Fruit fly (Drosophila melanogaster) whole organism, pupa: ENCODE data around the gene Roc1a.
"Not testable (repeated sequence)": the region's sequence is repeated elsewhere in the genome, so short reads cannot be mapped to it uniquely, and the experiment has no call there.

Source experiments
- CG10348 ChIP-seq: fragments of 200-800 bp; sonication (Bioruptor generic); IDR thresholded peaks from 2 replicates; pipeline ENCODE4 v1.3.6; 2022; ENCODE audit warnings: missing biosample characterization, missing genetic modification characterization
- CG12605 ChIP-seq: fragments of 200-800 bp; sonication (Bioruptor generic); IDR thresholded peaks from 2 replicates; pipeline ENCODE4 v1.3.6; 2022; ENCODE audit warnings: missing biosample characterization, missing genetic modification characterization
- CG13204 ChIP-seq: fragments of 200-800 bp; sonication (Bioruptor generic); optimal IDR thresholded peaks from 2 replicates; lab custom pipeline; 2018; ENCODE audit warnings: missing biosample characterization, mild to moderate bottlenecking, missing genetic modification characterization, moderate library complexity
- CG14655 ChIP-seq: fragments of 200-800 bp; sonication (Bioruptor generic); optimal IDR thresholded peaks from 3 replicates; lab custom pipeline; 2017; ENCODE audit warnings: mild to moderate bottlenecking, missing biosample characterization, missing genetic modification reagents, missing genetic modification characterization
- CG15710 ChIP-seq: fragments of 200-800 bp; sonication (Bioruptor generic); optimal IDR thresholded peaks from 2 replicates; lab custom pipeline; 2018; ENCODE audit warnings: missing biosample characterization, mild to moderate bottlenecking, missing genetic modification characterization, moderate library complexity
- CG17806 ChIP-seq: fragments of 200-800 bp; sonication (Bioruptor generic); optimal IDR thresholded peaks from 2 replicates; lab custom pipeline; 2018; ENCODE audit warnings: missing biosample characterization, mild to moderate bottlenecking, missing genetic modification characterization, moderate library complexity
- CG32121 ChIP-seq: fragments of 200-800 bp; sonication (Bioruptor generic); IDR thresholded peaks from 2 replicates; pipeline ENCODE4 v1.3.6; 2022; ENCODE audit warnings: missing biosample characterization, missing genetic modification characterization
- CG34367 ChIP-seq: fragments of 200-800 bp; sonication (Bioruptor generic); optimal IDR thresholded peaks from 2 replicates; lab custom pipeline; 2018; ENCODE audit warnings: missing biosample characterization, mild to moderate bottlenecking, missing genetic modification characterization
- CG4496 ChIP-seq: fragments of 200-800 bp; sonication (Bioruptor generic); IDR thresholded peaks from 3 replicates; pipeline ENCODE4 v1.3.6; 2022; ENCODE audit warnings: missing biosample characterization, missing genetic modification characterization
- CG8159 ChIP-seq: fragments of 200-800 bp; sonication (Bioruptor generic); optimal IDR thresholded peaks from 3 replicates; lab custom pipeline; 2018; ENCODE audit warnings: missing biosample characterization, mild to moderate bottlenecking, missing genetic modification characterization, moderate library complexity
- CG8301 ChIP-seq: fragments of 200-800 bp; sonication (Bioruptor generic); optimal IDR thresholded peaks from 2 replicates; lab custom pipeline; 2018; ENCODE audit warnings: missing biosample characterization, mild to moderate bottlenecking, missing genetic modification characterization
- CG9948 ChIP-seq: fragments of 200-800 bp; sonication (Bioruptor generic); optimal IDR thresholded peaks from 2 replicates; lab custom pipeline; 2018; ENCODE audit warnings: missing biosample characterization, mild to moderate bottlenecking, missing genetic modification characterization, moderate library complexity
- D1 ChIP-seq: fragments of 200-800 bp; sonication (Bioruptor generic); optimal IDR thresholded peaks from 2 replicates; lab custom pipeline; 2018; ENCODE audit warnings: missing biosample characterization, mild to moderate bottlenecking, missing genetic modification characterization, moderate library complexity
- EcR ChIP-seq: fragments of 200-800 bp; sonication (Bioruptor generic); optimal IDR thresholded peaks from 3 replicates; lab custom pipeline; 2019; ENCODE audit warnings: missing biosample characterization, missing genetic modification characterization, mild to moderate bottlenecking, moderate library complexity, missing genetic modification reagents
- Ets98B ChIP-seq: fragments of 200-800 bp; sonication (Bioruptor generic); IDR thresholded peaks from 2 replicates; pipeline ENCODE4 v1.3.6; 2022; ENCODE audit warnings: missing biosample characterization, missing genetic modification characterization
- Pif1A ChIP-seq: fragments of 200-800 bp; sonication (Bioruptor generic); optimal IDR thresholded peaks from 3 replicates; lab custom pipeline; 2016; ENCODE audit warnings: missing biosample characterization, missing genetic modification characterization
- Pif1B ChIP-seq: fragments of 200-800 bp; sonication (Bioruptor generic); optimal IDR thresholded peaks from 3 replicates; lab custom pipeline; 2016; ENCODE audit warnings: missing biosample characterization, missing genetic modification characterization
- Snoo ChIP-seq: fragments of 200-800 bp; sonication (Bioruptor generic); optimal IDR thresholded peaks from 3 replicates; lab custom pipeline; 2017; ENCODE audit warnings: missing biosample characterization, mild to moderate bottlenecking, missing genetic modification characterization, inconsistent platforms
- fd96Ca ChIP-seq: fragments of 200-800 bp; sonication (Bioruptor generic); IDR thresholded peaks from 3 replicates; pipeline ENCODE4 v1.3.6; 2022; ENCODE audit warnings: missing biosample characterization, missing genetic modification characterization
- gl ChIP-seq: fragments of 200-800 bp; sonication (Bioruptor generic); optimal IDR thresholded peaks from 2 replicates; lab custom pipeline; 2018; ENCODE audit warnings: missing biosample characterization, mild to moderate bottlenecking, missing genetic modification characterization
- rn ChIP-seq: fragments of 200-800 bp; sonication (Bioruptor generic); IDR thresholded peaks from 2 replicates; pipeline ENCODE4 v1.3.6; 2022; ENCODE audit warnings: missing biosample characterization, missing genetic modification characterization

Roc1a gene

DNA sequence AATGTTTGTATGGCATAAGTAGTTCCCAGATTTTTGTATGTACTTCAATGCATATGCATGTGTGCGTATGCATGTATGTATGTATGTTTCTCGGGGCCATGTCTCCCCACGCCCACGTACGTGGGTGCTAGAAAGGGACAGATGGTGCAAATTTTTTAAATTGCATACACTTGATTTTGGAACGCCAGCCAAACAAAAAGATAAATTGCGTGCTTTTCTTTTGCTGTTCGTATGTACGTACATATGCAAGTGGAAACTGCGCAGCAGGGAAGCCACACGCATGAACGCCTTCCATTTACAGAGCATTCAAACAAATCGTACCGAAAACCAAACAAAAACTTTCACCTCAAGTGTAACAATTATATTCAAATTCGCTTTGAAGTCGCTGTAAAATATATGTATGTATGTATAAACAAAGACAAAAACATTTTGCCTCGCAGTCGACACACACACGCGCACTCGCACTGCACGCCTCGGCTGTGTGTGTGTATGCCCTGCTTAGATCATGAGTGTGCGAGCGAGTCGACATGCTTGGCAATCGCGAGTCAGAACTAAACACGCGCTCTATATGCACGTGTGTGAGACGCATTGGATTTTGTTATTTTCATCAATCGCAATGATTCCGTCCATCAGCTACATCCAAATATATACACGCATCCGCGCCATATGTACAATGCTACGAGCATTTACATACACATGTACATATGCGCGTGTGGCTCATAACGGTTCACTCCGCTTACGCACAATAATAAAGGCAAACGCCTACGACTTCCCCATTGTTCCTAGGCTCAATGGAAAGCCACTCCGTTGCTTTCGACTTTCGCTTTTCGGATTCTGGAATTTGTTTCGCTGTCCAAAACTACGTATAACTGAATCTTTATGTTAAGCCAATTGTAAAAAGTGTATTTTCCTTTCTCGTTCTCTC is 10.2 kb upstream of the Roc1a start:
- TF ChIP-seq CG14655 (GFP tag; lab: Kevin White, UChicago) (no peak), Ets98B (GFP tag; lab: Robert Waterston, UW) (peak; percentile 39; the same call in 1 of the 2 replicates)

DNA sequence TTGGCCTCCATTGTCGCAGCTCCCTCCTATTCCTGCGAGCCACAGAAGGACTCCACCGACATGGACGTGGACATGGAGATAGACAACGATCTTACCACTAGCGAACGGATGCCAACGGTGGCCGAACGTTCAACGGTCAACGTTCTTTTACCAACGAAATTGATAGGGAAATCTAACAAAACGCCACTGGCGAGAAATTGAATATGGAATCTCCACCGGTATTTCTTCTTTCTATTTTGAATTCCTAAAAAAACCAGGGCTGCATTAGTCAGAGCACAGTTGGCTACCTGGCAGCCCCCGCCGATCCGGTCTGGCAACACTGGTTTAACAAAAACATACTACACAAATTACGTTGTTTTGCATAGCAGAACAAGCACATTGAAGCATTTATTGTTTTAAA is 2.6 kb upstream of the Roc1a start, which contains the start of gene CG13367:
TSS of gene CG13367 (plus strand) at position 301 of the 400 bp plus-strand sequence.
- TF ChIP-seq CG13204 (GFP tag; lab: Kevin White, UChicago); CG9948 (tag; lab: Kevin White, UChicago); CG4496 (GFP tag; lab: Robert Waterston, UW): not testable (repeated sequence)

DNA sequence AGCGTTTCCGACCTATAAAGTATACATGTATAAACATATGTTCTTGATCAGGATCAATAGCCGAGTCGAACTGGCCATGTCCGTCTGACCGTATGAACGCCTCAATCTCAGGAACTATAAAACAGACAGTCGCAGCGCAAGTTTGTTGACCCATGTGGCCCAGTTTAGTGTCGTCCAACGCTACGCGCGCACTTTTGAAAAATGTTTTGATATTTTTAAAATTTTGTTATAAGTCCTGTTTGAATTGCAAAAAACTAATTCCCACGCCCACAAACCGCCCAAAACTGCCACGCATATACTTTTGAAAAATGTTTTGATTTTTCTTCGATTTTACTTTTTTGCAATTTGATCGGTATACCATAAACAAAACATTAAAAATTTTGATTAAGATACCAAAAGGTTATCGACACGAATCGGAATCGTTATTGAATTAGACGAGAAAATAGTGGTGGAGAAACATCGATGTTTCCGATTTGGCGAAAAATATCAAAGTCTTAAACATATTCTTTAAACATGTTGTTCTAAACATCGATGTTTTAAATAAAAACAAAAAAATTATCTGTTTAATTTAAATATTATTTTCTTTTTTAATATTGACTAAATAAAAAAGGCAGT is 602 bp upstream of the Roc1a start:
- TF ChIP-seq CG12605: 0 out of 2 replicates have a peak, but pooled peaks have one; percentile 9
- TF ChIP-seq EcR (GFP tag; lab: Kevin White, UChicago): peak; percentile 92
- TF ChIP-seq gl: no peak

- TF ChIP-seq CG15710 (tag; lab: Kevin White, UChicago): no peak
- TF ChIP-seq CG13204 (GFP tag; lab: Kevin White, UChicago): no peak
- TF ChIP-seq CG8159 (tag; lab: Kevin White, UChicago): no peak
- no peak for TF ChIP-seq gl
- no peak for TF ChIP-seq CG14655 (GFP tag; lab: Kevin White, UChicago)
- no peak for TF ChIP-seq Ets98B (GFP tag; lab: Robert Waterston, UW)
- TF ChIP-seq D1 (tag; lab: Kevin White, UChicago): no peak
- peak; percentile 47 for TF ChIP-seq EcR (GFP tag; lab: Kevin White, UChicago)
Measured at dm6 chrX:654221-654620, 7.1 kb downstream of the Roc1a start.

- TF ChIP-seq CG34367 (peak; percentile 94), CG10348 (GFP tag; lab: Robert Waterston, UW) (peak; percentile 88), Pif1B (GFP tag; lab: Kevin White, UChicago) (peak; percentile 94), CG14655 (GFP tag; lab: Kevin White, UChicago) (no peak), D1 (tag; lab: Kevin White, UChicago) (no peak), CG4496 (GFP tag; lab: Robert Waterston, UW) (peak; percentile 99), CG12605 (peak; percentile 97), CG8159 (tag; lab: Kevin White, UChicago) (peak; percentile 90), Snoo (tag; lab: Kevin White, UChicago) (peak; percentile 95), Pif1A (GFP tag; lab: Kevin White, UChicago) (peak; percentile 95), gl (peak; percentile 89), rn (GFP tag; lab: Robert Waterston, UW) (peak; percentile 91), CG15710 (tag; lab: Kevin White, UChicago) (peak; percentile 94), Ets98B (GFP tag; lab: Robert Waterston, UW) (peak; percentile 99), CG9948 (tag; lab: Kevin White, UChicago) (peak; percentile 87), fd96Ca (peak; percentile 99), CG8301 (peak; percentile 93), CG17806 (tag; lab: Kevin White, UChicago) (peak; percentile 91), EcR (GFP tag; lab: Kevin White, UChicago) (no peak), CG32121 (GFP tag; lab: Robert Waterston, UW) (peak; percentile 98), CG13204 (GFP tag; lab: Kevin White, UChicago) (no peak)
- TF ChIP-seq, all 21 proteins: peak for 17
Measured at dm6 chrX:654949-655348, 7.8 kb downstream of the Roc1a start.

DNA sequence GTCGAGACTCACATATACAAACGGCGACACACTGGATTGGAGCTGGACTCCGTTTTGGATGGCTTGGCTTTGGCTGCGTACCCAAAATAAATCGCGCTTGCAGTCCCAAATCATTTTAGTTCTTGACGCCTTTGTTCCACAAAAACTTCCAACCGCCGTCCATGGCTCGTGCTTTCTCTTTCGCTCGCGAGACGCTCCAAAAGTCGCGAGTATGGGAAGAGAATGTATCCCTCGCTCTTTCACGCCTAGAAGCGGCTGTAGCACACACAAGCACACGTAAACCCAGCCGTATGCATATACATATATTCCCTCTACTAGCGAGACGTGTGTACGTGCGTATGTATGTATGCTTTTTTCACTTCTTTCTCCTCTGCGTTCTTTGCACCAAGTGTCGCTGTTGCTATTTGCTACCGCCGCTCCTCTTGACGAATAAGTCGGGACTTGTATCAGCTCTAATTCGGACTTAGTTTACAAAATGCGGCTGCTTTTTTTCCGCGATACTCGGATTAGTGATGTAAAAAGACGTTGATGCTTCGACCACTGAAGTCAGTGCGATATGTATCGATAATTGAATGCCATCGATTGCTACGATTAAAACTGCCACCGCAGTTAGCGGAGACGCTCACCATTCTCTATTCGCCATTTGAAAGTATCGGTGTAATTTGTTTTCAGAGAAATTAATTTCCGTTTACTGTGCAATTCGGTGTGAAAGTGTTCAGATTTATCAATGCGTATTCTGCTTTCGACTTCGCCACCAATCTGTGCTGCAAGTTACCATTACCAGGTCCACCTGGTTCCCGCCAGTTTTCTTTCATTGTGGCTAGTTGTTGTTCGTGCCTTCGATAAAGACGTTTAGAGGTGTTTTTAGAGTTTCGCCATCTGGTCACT is 8.6 kb downstream of the Roc1a start, which contains the start of the genes Hmt4-20 and SkpA:
TSS of gene Hmt4-20 (minus strand) at position 542 of the 888 bp plus-strand sequence.
TSS of gene SkpA (plus strand) at position 623 of the 888 bp plus-strand sequence.
- no peak for TF ChIP-seq D1 (tag; lab: Kevin White, UChicago)
- no peak for TF ChIP-seq CG32121 (GFP tag; lab: Robert Waterston, UW)
- TF ChIP-seq CG14655 (GFP tag; lab: Kevin White, UChicago): no peak
- no peak for TF ChIP-seq CG8159 (tag; lab: Kevin White, UChicago)
- TF ChIP-seq CG13204 (GFP tag; lab: Kevin White, UChicago): no peak
- no peak for TF ChIP-seq gl
- no peak for TF ChIP-seq Pif1B (GFP tag; lab: Kevin White, UChicago)
- TF ChIP-seq Pif1A (GFP tag; lab: Kevin White, UChicago): no peak
- no peak for TF ChIP-seq CG34367
- no peak for TF ChIP-seq Snoo (tag; lab: Kevin White, UChicago)
- TF ChIP-seq CG17806 (tag; lab: Kevin White, UChicago): no peak
- no peak for TF ChIP-seq CG9948 (tag; lab: Kevin White, UChicago)
- TF ChIP-seq CG4496 (GFP tag; lab: Robert Waterston, UW): no peak
- TF ChIP-seq CG12605: no peak
- no peak for TF ChIP-seq CG10348 (GFP tag; lab: Robert Waterston, UW)
- TF ChIP-seq CG8301: no peak
- TF ChIP-seq rn (GFP tag; lab: Robert Waterston, UW): no peak
- no peak for TF ChIP-seq fd96Ca
- TF ChIP-seq Ets98B (GFP tag; lab: Robert Waterston, UW): no peak
- TF ChIP-seq EcR (GFP tag; lab: Kevin White, UChicago): no peak
